Fruit fly (Drosophila melanogaster) whole organism, embryonic: ENCODE data around the gene CG13609.
A peak's percentile ranks its signal among the peaks of the same experiment; 100 is the strongest.

Source experiments
- Adf1 ChIP-seq: fragments of 200-800 bp; sonication (Bioruptor generic); IDR thresholded peaks from 2 replicates; pipeline ENCODE4 v1.3.6; 2022; ENCODE audit warnings: missing biosample characterization, missing genetic modification characterization
- Blimp-1 ChIP-seq: fragments of 200-800 bp; sonication (Bioruptor generic); optimal IDR thresholded peaks from 3 replicates; lab custom pipeline; 2018; ENCODE audit warnings: missing biosample characterization, missing genetic modification characterization, mild to moderate bottlenecking, moderate library complexity, missing genetic modification reagents
- CG10274 ChIP-seq: fragments of 200-800 bp; sonication (Bioruptor generic); optimal IDR thresholded peaks from 3 replicates; lab custom pipeline; 2017; ENCODE audit warnings: missing biosample characterization, mild to moderate bottlenecking, missing genetic modification characterization
- CG11085 ChIP-seq: fragments of 200-800 bp; sonication (Bioruptor generic); IDR thresholded peaks from 2 replicates; pipeline ENCODE4 v1.3.6; 2022; ENCODE audit warnings: missing biosample characterization, missing genetic modification characterization
- CG1233 ChIP-seq: fragments of 200-800 bp; sonication (Bioruptor generic); optimal IDR thresholded peaks from 4 replicates; lab custom pipeline; 2018; ENCODE audit warnings: missing biosample characterization, mild to moderate bottlenecking, missing genetic modification characterization
- CG12391 ChIP-seq: fragments of 200-800 bp; sonication (Bioruptor generic); optimal IDR thresholded peaks from 3 replicates; lab custom pipeline; 2018; ENCODE audit warnings: missing biosample characterization, mild to moderate bottlenecking, missing genetic modification characterization, moderate library complexity
- CG12769 ChIP-seq: fragments of 200-800 bp; sonication (Bioruptor generic); optimal IDR thresholded peaks from 2 replicates; lab custom pipeline; 2019; ENCODE audit warnings: missing biosample characterization, mild to moderate bottlenecking, missing genetic modification characterization, moderate library complexity
- CG15514 ChIP-seq: fragments of 200-800 bp; sonication (Bioruptor generic); optimal IDR thresholded peaks from 3 replicates; lab custom pipeline; 2017; ENCODE audit warnings: missing biosample characterization, missing genetic modification characterization, mild to moderate bottlenecking, moderate library complexity, missing genetic modification reagents
- CG16779 ChIP-seq: fragments of 200-800 bp; sonication (Bioruptor generic); IDR thresholded peaks from 2 replicates; pipeline ENCODE4 v1.3.6; 2022; ENCODE audit warnings: missing biosample characterization, missing genetic modification characterization
- CG17829 ChIP-seq: fragments of 200-800 bp; optimal IDR thresholded peaks from 2 replicates; lab custom pipeline; 2019; ENCODE audit warnings: missing biosample characterization, mild to moderate bottlenecking, missing genetic modification characterization, moderate library complexity
- CG31224 ChIP-seq: fragments of 200-800 bp; sonication (Bioruptor generic); IDR thresholded peaks from 2 replicates; pipeline ENCODE4 v1.3.6; 2022; ENCODE audit warnings: missing biosample characterization, missing genetic modification characterization
- CG3163 ChIP-seq: fragments of 200-800 bp; sonication (Bioruptor generic); optimal IDR thresholded peaks from 3 replicates; lab custom pipeline; 2016; ENCODE audit warnings: missing biosample characterization, missing genetic modification characterization
- CG32532 ChIP-seq: fragments of 200-800 bp; sonication (Bioruptor generic); IDR thresholded peaks from 2 replicates; pipeline ENCODE4 v1.3.6; 2022; ENCODE audit warnings: missing biosample characterization, missing genetic modification characterization
- CG3995 ChIP-seq: fragments of 200-800 bp; sonication (Bioruptor generic); optimal IDR thresholded peaks from 3 replicates; lab custom pipeline; 2016; ENCODE audit warnings: missing biosample characterization, missing genetic modification characterization
- CG4360 ChIP-seq: fragments of 200-800 bp; sonication (Bioruptor generic); IDR thresholded peaks from 2 replicates; pipeline ENCODE4 v1.3.6; 2022; ENCODE audit warnings: missing biosample characterization, missing genetic modification characterization
- CG4820 ChIP-seq: fragments of 200-800 bp; sonication (Bioruptor generic); optimal IDR thresholded peaks from 3 replicates; lab custom pipeline; 2016; ENCODE audit warnings: missing biosample characterization, missing genetic modification characterization
- CG5953 ChIP-seq: fragments of 200-800 bp; sonication (Bioruptor generic); IDR thresholded peaks from 2 replicates; pipeline ENCODE4 v1.3.6; 2022; ENCODE audit warnings: missing biosample characterization, missing genetic modification characterization
- CG7271 ChIP-seq: fragments of 200-800 bp; sonication (Bioruptor generic); optimal IDR thresholded peaks from 2 replicates; lab custom pipeline; 2018; ENCODE audit warnings: missing biosample characterization, mild to moderate bottlenecking, missing genetic modification characterization, moderate library complexity
- CG9876 ChIP-seq: fragments of 200-800 bp; sonication (Bioruptor generic); optimal IDR thresholded peaks from 2 replicates; lab custom pipeline; 2016; ENCODE audit warnings: missing biosample characterization, missing genetic modification characterization
- CHES-1-like ChIP-seq: fragments of 200-800 bp; sonication (Bioruptor generic); optimal IDR thresholded peaks from 2 replicates; lab custom pipeline; 2016; ENCODE audit warnings: missing biosample characterization, missing genetic modification characterization
- Chrac-16 ChIP-seq: fragments of 200-800 bp; sonication (Bioruptor generic); optimal IDR thresholded peaks from 3 replicates; lab custom pipeline; 2016; ENCODE audit warnings: missing biosample characterization, missing genetic modification characterization
- Dll ChIP-seq: fragments of 200-800 bp; sonication (Bioruptor generic); IDR thresholded peaks from 4 replicates; pipeline ENCODE4 v1.3.6; 2022; ENCODE audit warnings: missing biosample characterization, missing genetic modification characterization; ENCODE audit not compliant: partially characterized antibody
- Eip74EF ChIP-seq, 2 experiments: fragments of 200-800 bp in 1 of 2; fragments of >200 bp in 1 of 2; sonication (Bioruptor generic) in 1 of 2; optimal IDR thresholded peaks; 2 replicates each; lab custom pipeline; 2017 to 2019; ENCODE audit warnings: missing biosample characterization in 2 of 2, missing genetic modification characterization in 2 of 2, mild to moderate bottlenecking in 1 of 2, moderate library complexity in 1 of 2
- HLH3B ChIP-seq: fragments of 200-800 bp; sonication (Bioruptor generic); IDR thresholded peaks from 2 replicates; pipeline ENCODE4 v1.3.6; 2022; ENCODE audit warnings: missing biosample characterization, missing genetic modification characterization
- HLHmδ ChIP-seq: fragments of 200-800 bp; sonication (Bioruptor generic); optimal IDR thresholded peaks from 2 replicates; lab custom pipeline; 2018; ENCODE audit warnings: missing biosample characterization, mild to moderate bottlenecking, missing genetic modification characterization, moderate library complexity
- Med ChIP-seq: fragments of 200-800 bp; sonication (Bioruptor generic); peaks from one replicate; lab custom pipeline; 2016; ENCODE audit warnings: missing biosample characterization, missing genetic modification characterization, mild to moderate bottlenecking, inconsistent platforms, moderate library complexity
- Nf-YA ChIP-seq: fragments of 200-800 bp; sonication (Bioruptor generic); IDR thresholded peaks from 2 replicates; pipeline ENCODE4 v1.3.6; 2022; ENCODE audit warnings: missing biosample characterization, missing genetic modification characterization
- Nf-YC ChIP-seq: fragments of 200-800 bp; optimal IDR thresholded peaks from 3 replicates; lab custom pipeline; 2019; ENCODE audit warnings: missing biosample characterization, mild to moderate bottlenecking, missing genetic modification characterization, moderate library complexity
- abd-A ChIP-seq: fragments of 200-800 bp; sonication (Bioruptor generic); optimal IDR thresholded peaks from 3 replicates; lab custom pipeline; 2019; ENCODE audit warnings: missing biosample characterization, mild to moderate bottlenecking, missing genetic modification characterization, moderate library complexity
- caup ChIP-seq: fragments of 200-800 bp; sonication (Bioruptor generic); optimal IDR thresholded peaks from 3 replicates; lab custom pipeline; 2017; ENCODE audit warnings: missing biosample characterization, mild to moderate bottlenecking, missing genetic modification characterization, moderate library complexity; ENCODE audit not compliant: severe bottlenecking
- ems ChIP-seq: fragments of 200-800 bp; sonication (Bioruptor generic); optimal IDR thresholded peaks from 3 replicates; lab custom pipeline; 2016; ENCODE audit warnings: missing biosample characterization, missing genetic modification characterization
- klu ChIP-seq: fragments of 200-800 bp; sonication (Bioruptor generic); IDR thresholded peaks from 2 replicates; pipeline ENCODE4 v1.3.6; 2022; ENCODE audit warnings: missing biosample characterization, missing genetic modification characterization
- lola ChIP-seq, 3 experiments: fragments of >200 bp in 2 of 3; fragments of 200-800 bp in 1 of 3; sonication (Bioruptor generic) in 1 of 3; optimal IDR thresholded peaks; 2 replicates each; lab custom pipeline; 2017 to 2019; ENCODE audit warnings: missing biosample characterization in 3 of 3, missing genetic modification characterization in 3 of 3, mild to moderate bottlenecking in 1 of 3, moderate library complexity in 1 of 3
- nau ChIP-seq: fragments of 200-800 bp; sonication (Bioruptor generic); optimal IDR thresholded peaks from 3 replicates; lab custom pipeline; 2017; ENCODE audit warnings: missing biosample characterization, mild to moderate bottlenecking, missing genetic modification characterization, missing genetic modification reagents
- nmo ChIP-seq: fragments of 200-800 bp; sonication (Bioruptor generic); optimal IDR thresholded peaks from 2 replicates; lab custom pipeline; 2018; ENCODE audit warnings: missing biosample characterization, mild to moderate bottlenecking, missing genetic modification characterization, moderate library complexity
- odd ChIP-seq: fragments of 200-800 bp; sonication (Bioruptor generic); optimal IDR thresholded peaks from 2 replicates; lab custom pipeline; 2017; ENCODE audit warnings: missing biosample characterization, mild to moderate bottlenecking, missing genetic modification characterization
- otp ChIP-seq: fragments of 200-800 bp; sonication (Bioruptor generic); IDR thresholded peaks from 3 replicates; pipeline ENCODE4, ENCODE4 v1.3.6; 2022; ENCODE audit warnings: missing biosample characterization, missing genetic modification characterization
- p53 ChIP-seq: fragments of 200-800 bp; sonication (Bioruptor generic); optimal IDR thresholded peaks from 2 replicates; lab custom pipeline; 2016; ENCODE audit warnings: missing biosample characterization, missing genetic modification characterization
- pan ChIP-seq, 4 experiments: fragments of >200 bp in 3 of 4; fragments of 200-800 bp in 1 of 4; sonication (Bioruptor generic) in 1 of 4; optimal IDR thresholded peaks in 3 of 4; IDR thresholded peaks in 1 of 4; 2 replicates each; pipeline versions ENCODE4 v1.3.6 to Lab custom; 2017 to 2022; ENCODE audit warnings: missing biosample characterization in 2 of 4, missing genetic modification characterization in 2 of 4, mixed read lengths in 1 of 4
- pros ChIP-seq: fragments of 200-800 bp; sonication (Bioruptor generic); optimal IDR thresholded peaks from 3 replicates; lab custom pipeline; 2019; ENCODE audit warnings: missing biosample characterization, mild to moderate bottlenecking, missing genetic modification characterization, moderate library complexity
- sens ChIP-seq: fragments of 200-800 bp; sonication (Bioruptor generic); peaks from one replicate; lab custom pipeline; 2016; ENCODE audit warnings: missing biosample characterization, missing genetic modification characterization
- tup ChIP-seq: fragments of 200-800 bp; sonication (Bioruptor generic); optimal IDR thresholded peaks from 2 replicates; lab custom pipeline; 2016; ENCODE audit warnings: missing biosample characterization, mild to moderate bottlenecking, missing genetic modification characterization, moderate library complexity
- twi ChIP-seq: fragments of 200-800 bp; optimal IDR thresholded peaks from 2 replicates; lab custom pipeline; 2019; ENCODE audit warnings: missing biosample characterization, mild to moderate bottlenecking, missing genetic modification characterization, moderate library complexity
- unc-4 ChIP-seq: fragments of 200-800 bp; sonication (Bioruptor generic); IDR thresholded peaks from 2 replicates; pipeline ENCODE4 v1.3.6; 2022; ENCODE audit warnings: missing biosample characterization, missing genetic modification characterization; ENCODE audit not compliant: partially characterized antibody
- vvl ChIP-seq: fragments of 200-800 bp; sonication (Bioruptor generic); IDR thresholded peaks from 2 replicates; pipeline ENCODE4 v1.3.6; 2022; ENCODE audit warnings: missing biosample characterization, missing genetic modification characterization
- zen2 ChIP-seq: fragments of 200-800 bp; sonication (Bioruptor generic); IDR thresholded peaks from 3 replicates; pipeline ENCODE4 v1.3.6; 2022; ENCODE audit warnings: missing biosample characterization, missing genetic modification characterization; ENCODE audit not compliant: partially characterized antibody

Gene CG13609

DNA sequence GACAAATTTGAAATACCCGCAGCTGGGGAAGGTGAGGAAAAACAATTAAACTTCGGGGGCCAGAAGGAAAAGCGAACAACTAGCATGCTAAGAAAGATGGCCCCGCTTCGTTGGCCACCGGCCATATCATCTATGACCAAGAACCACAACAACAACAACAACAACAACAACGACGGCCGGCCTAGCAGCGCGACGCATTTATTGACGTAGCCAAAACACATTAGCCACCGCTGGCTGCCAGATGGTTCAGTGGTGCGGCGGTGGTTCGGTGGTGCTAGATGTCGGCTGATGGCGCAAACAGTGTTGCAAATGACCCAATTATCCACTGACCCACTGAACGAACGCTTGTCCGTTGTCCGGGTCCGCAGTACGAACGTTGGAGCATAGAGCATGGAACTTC lies 13.2 kb upstream of the CG13609 start:
- TF ChIP-seq HLH3B (no peak), Dll (GFP tag; lab: Robert Waterston, UW) (0 out of 4 replicates have a peak, but pooled peaks have one; percentile 8), twi (tag; lab: Kevin White, UChicago) (peak; percentile 54), unc-4 (no peak), vvl (GFP tag; lab: Robert Waterston, UW) (peak; percentile 19; the same call in 1 of the 2 replicates), CG4360 (GFP tag; lab: Robert Waterston, UW) (peak; percentile 66), CG32532 (0 out of 2 replicates have a peak, but pooled peaks have one; percentile 12), pan (optimal IDR thresholded peaks at IDR 0.05; lab: Kevin White, UChicago) (no peak), pan (GFP tag; optimal IDR thresholded peaks at IDR 0.05 in 1 of 2, IDR thresholded peaks at IDR 0.05 in 1 of 2) (peak in 1 of 2 experiments; percentile 26)

DNA sequence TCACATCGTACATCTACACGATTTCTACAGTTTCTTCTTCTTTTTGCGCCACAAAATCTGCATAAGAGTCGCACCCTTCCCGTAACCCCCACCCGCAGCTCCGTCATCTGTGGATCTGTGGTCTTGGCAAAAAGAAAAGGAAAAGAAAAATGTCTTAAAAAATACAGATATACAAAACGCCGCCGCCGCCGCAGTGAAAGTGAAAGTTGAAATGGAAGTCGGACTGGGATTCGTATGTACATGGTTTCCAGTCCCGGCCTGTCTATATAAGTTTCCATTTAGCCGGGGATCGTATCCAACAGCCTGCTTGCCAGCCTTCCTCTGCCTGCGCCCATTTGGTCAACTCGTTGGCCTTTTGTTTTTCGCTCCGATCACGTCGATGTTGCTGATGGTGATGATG lies 10.8 kb upstream of the CG13609 start:
- no peak for TF ChIP-seq CG4820 (GFP tag; lab: Kevin White, UChicago)
- TF ChIP-seq nmo (GFP tag; lab: Kevin White, UChicago): no peak
- no peak for TF ChIP-seq CG17829 (tag; lab: Kevin White, UChicago)
- TF ChIP-seq CG9876 (GFP tag; lab: Kevin White, UChicago): no peak
- TF ChIP-seq Blimp-1 (GFP tag; lab: Kevin White, UChicago): peak; percentile 94
- no peak for TF ChIP-seq CG4360 (GFP tag; lab: Robert Waterston, UW)
- no peak for TF ChIP-seq p53 (GFP tag; lab: Kevin White, UChicago)
- no peak for TF ChIP-seq CG11085
- TF ChIP-seq CG15514 (GFP tag; lab: Kevin White, UChicago): no peak
- no peak for TF ChIP-seq tup (GFP tag; lab: Kevin White, UChicago)
- TF ChIP-seq Nf-YA (GFP tag; lab: Robert Waterston, UW): no peak
- TF ChIP-seq pros: peak; percentile 68
- no peak for TF ChIP-seq otp
- TF ChIP-seq ems: no peak

dm6 chr3R:24218565-24218964 lies 8.3 kb upstream of the CG13609 start, which contains the start of gene CG17786:
TSS of gene CG17786 (minus strand) at chr3R:24218718.
- TF ChIP-seq Nf-YC: peak; percentile 9
- TF ChIP-seq CG32532: 0 out of 2 replicates have a peak, but pooled peaks have one; percentile 18
- TF ChIP-seq CG17829 (tag; lab: Kevin White, UChicago): no peak
- TF ChIP-seq nau (GFP tag; lab: Kevin White, UChicago): no peak
- peak; percentile 0 for TF ChIP-seq CG12391 (tag; lab: Kevin White, UChicago)
- TF ChIP-seq zen2: peak; percentile 35; the same call in 1 of the 3 replicates
- no peak for TF ChIP-seq klu
- no peak for TF ChIP-seq lola (GFP tag; optimal IDR thresholded peaks at IDR 0.05; lab: Kevin White, UChicago)
- TF ChIP-seq HLHmδ: peak; percentile 17
- no peak for TF ChIP-seq CG7271 (tag; lab: Kevin White, UChicago)
- TF ChIP-seq odd: peak; percentile 33
- TF ChIP-seq Eip74EF (GFP tag; optimal IDR thresholded peaks at IDR 0.05; lab: Kevin White, UChicago): peak in 1 of 2 experiments; percentile 27
- TF ChIP-seq abd-A (tag; lab: Kevin White, UChicago): peak; percentile 25
- TF ChIP-seq CG10274: no peak
- TF ChIP-seq CG5953 (GFP tag; lab: Robert Waterston, UW): 0 out of 2 replicates have a peak, but pooled peaks have one; percentile 9
- peak; percentile 56 for TF ChIP-seq CG12769 (tag; lab: Kevin White, UChicago)
- no peak for TF ChIP-seq Chrac-16
- TF ChIP-seq Blimp-1 (GFP tag; lab: Kevin White, UChicago): peak; percentile 85
- TF ChIP-seq sens (GFP tag; lab: Kevin White, UChicago): peak; percentile 75
- TF ChIP-seq CG31224 (GFP tag; lab: Robert Waterston, UW): no peak
- TF ChIP-seq CG16779: no peak
- TF ChIP-seq caup: peak; percentile 32
- TF ChIP-seq Adf1: peak; percentile 54; the same call in 1 of the 2 replicates
- TF ChIP-seq CG1233 (GFP tag; lab: Kevin White, UChicago): no peak
- TF ChIP-seq CG3163: peak; percentile 48
- TF ChIP-seq Med (GFP tag; lab: Kevin White, UChicago): peak; percentile 83
- TF ChIP-seq CG3995 (GFP tag; lab: Kevin White, UChicago): no peak
- TF ChIP-seq pros: peak; percentile 25
- TF ChIP-seq CHES-1-like (GFP tag; lab: Kevin White, UChicago): no peak
